Worm (Caenorhabditis elegans) whole organism, L2 larva: ENCODE data around the gene fbxa-167.

ENCODE experiments used
- C34F6.9 ChIP-seq: fragments of 150-350 bp; optimal IDR thresholded peaks from 2 replicates; lab custom pipeline; 2014; ENCODE audit warnings: missing biosample characterization, missing genetic modification characterization
- F13H6.1 ChIP-seq: sonication (generic microtip); optimal IDR thresholded peaks from 2 replicates; lab custom pipeline; 2016; ENCODE audit warnings: missing genetic modification characterization, missing compliant biosample characterization
- R02D3.7 ChIP-seq: fragments of 150-350 bp; optimal IDR thresholded peaks from 2 replicates; lab custom pipeline; 2014; ENCODE audit warnings: missing biosample characterization, missing genetic modification characterization
- Y55F3AM.14 ChIP-seq: fragments of 200-800 bp; sonication (Bioruptor generic); optimal IDR thresholded peaks from 2 replicates; lab custom pipeline; 2018; ENCODE audit warnings: mild to moderate bottlenecking, missing genetic modification characterization, missing compliant biosample characterization
- ZK546.5 ChIP-seq: sonication (generic microtip); optimal IDR thresholded peaks from 2 replicates; lab custom pipeline; 2017; ENCODE audit warnings: missing biosample characterization, missing genetic modification characterization
- alr-1 ChIP-seq: fragments of 150-350 bp; optimal IDR thresholded peaks from 2 replicates; lab custom pipeline; 2014; ENCODE audit warnings: missing biosample characterization, missing genetic modification characterization
- aly-2 ChIP-seq: fragments of 150-350 bp; optimal IDR thresholded peaks from 2 replicates; lab custom pipeline; 2014; ENCODE audit warnings: missing biosample characterization, missing genetic modification characterization
- blmp-1 ChIP-seq: sonication (generic microtip); optimal IDR thresholded peaks from 2 replicates; lab custom pipeline; 2017; ENCODE audit warnings: missing genetic modification characterization, mild to moderate bottlenecking, missing compliant biosample characterization, antibody characterized with exemption, moderate library complexity; ENCODE audit not compliant: insufficient read depth
- ceh-16 ChIP-seq: fragments of 150-350 bp; optimal IDR thresholded peaks from 2 replicates; lab custom pipeline; 2014; ENCODE audit warnings: missing biosample characterization, missing genetic modification characterization
- ceh-82 ChIP-seq: fragments of 150-350 bp; optimal IDR thresholded peaks from 2 replicates; lab custom pipeline; 2014; ENCODE audit warnings: missing biosample characterization, missing genetic modification characterization
- crh-2 ChIP-seq: sonication (generic microtip); optimal IDR thresholded peaks from 2 replicates; lab custom pipeline; 2017; ENCODE audit warnings: missing biosample characterization, missing genetic modification characterization
- egl-27 ChIP-seq: sonication (generic microtip); optimal IDR thresholded peaks from 3 replicates; lab custom pipeline; 2017; ENCODE audit warnings: missing biosample characterization, missing genetic modification reagents, missing genetic modification characterization
- elt-3 ChIP-seq: sonication (generic microtip); optimal IDR thresholded peaks from 2 replicates; lab custom pipeline; 2017; ENCODE audit warnings: missing biosample characterization, missing genetic modification characterization
- fos-1 ChIP-seq: fragments of 150-350 bp; optimal IDR thresholded peaks from 2 replicates; lab custom pipeline; 2014; ENCODE audit warnings: missing biosample characterization, missing genetic modification characterization
- gmeb-1 ChIP-seq: fragments of 150-350 bp; optimal IDR thresholded peaks from 2 replicates; lab custom pipeline; 2014; ENCODE audit warnings: missing biosample characterization, missing genetic modification characterization
- lin-11 ChIP-seq: fragments of 150-350 bp; sonication (generic microtip); optimal IDR thresholded peaks from 2 replicates; lab custom pipeline; 2014; ENCODE audit warnings: missing biosample characterization, missing genetic modification characterization, inconsistent platforms, mixed read lengths
- lin-13 ChIP-seq: fragments of 150-350 bp; optimal IDR thresholded peaks from 2 replicates; lab custom pipeline; 2014; ENCODE audit warnings: missing biosample characterization, missing genetic modification reagents, missing genetic modification characterization
- lin-39 ChIP-seq: fragments of 150-350 bp; optimal IDR thresholded peaks from 2 replicates; lab custom pipeline; 2014; ENCODE audit warnings: missing biosample characterization, missing genetic modification reagents, missing genetic modification characterization
- lsy-2 ChIP-seq, 2 experiments: fragments of 150-350 bp in 1 of 2; sonication (generic microtip) in 1 of 2; optimal IDR thresholded peaks; 2 replicates each; lab custom pipeline; 2014 to 2017; ENCODE audit warnings: missing biosample characterization in 2 of 2, missing genetic modification characterization in 2 of 2
- mab-5 ChIP-seq: fragments of 150-350 bp; optimal IDR thresholded peaks from 2 replicates; lab custom pipeline; 2014; ENCODE audit warnings: missing biosample characterization, missing genetic modification characterization
- mbf-1 ChIP-seq: sonication (generic microtip); optimal IDR thresholded peaks from 2 replicates; lab custom pipeline; 2017; ENCODE audit warnings: missing biosample characterization, missing genetic modification characterization
- mdl-1 ChIP-seq, 2 experiments: fragments of 150-350 bp in 1 of 2; sonication (generic microtip) in 1 of 2; optimal IDR thresholded peaks; 2 replicates each; lab custom pipeline; 2017; ENCODE audit warnings: missing biosample characterization in 2 of 2, missing genetic modification characterization in 2 of 2
- nhr-10 ChIP-seq: sonication (generic microtip); optimal IDR thresholded peaks from 2 replicates; lab custom pipeline; 2017; ENCODE audit warnings: missing biosample characterization, missing genetic modification characterization
- nhr-12 ChIP-seq: fragments of 150-350 bp; optimal IDR thresholded peaks from 2 replicates; lab custom pipeline; 2014; ENCODE audit warnings: missing biosample characterization, missing genetic modification characterization
- nhr-129 ChIP-seq: fragments of 150-350 bp; optimal IDR thresholded peaks from 2 replicates; lab custom pipeline; 2014; ENCODE audit warnings: missing biosample characterization, missing genetic modification characterization
- nhr-21 ChIP-seq: fragments of 150-350 bp; optimal IDR thresholded peaks from 2 replicates; lab custom pipeline; 2014; ENCODE audit warnings: missing biosample characterization, missing genetic modification characterization
- nhr-23 ChIP-seq: fragments of 150-350 bp; optimal IDR thresholded peaks from 2 replicates; lab custom pipeline; 2014; ENCODE audit warnings: missing biosample characterization, missing genetic modification reagents, missing genetic modification characterization
- nhr-25 ChIP-seq: fragments of 150-350 bp; sonication (generic microtip); optimal IDR thresholded peaks from 3 replicates; lab custom pipeline; 2014; ENCODE audit warnings: missing biosample characterization, missing genetic modification characterization
- nhr-77 ChIP-seq: fragments of 150-350 bp; optimal IDR thresholded peaks from 2 replicates; lab custom pipeline; 2014; ENCODE audit warnings: missing biosample characterization, missing genetic modification characterization
- sem-4 ChIP-seq: fragments of 150-350 bp; optimal IDR thresholded peaks from 2 replicates; lab custom pipeline; 2014; ENCODE audit warnings: missing biosample characterization, missing genetic modification reagents, missing genetic modification characterization
- skn-1 ChIP-seq: sonication (generic microtip); optimal IDR thresholded peaks from 2 replicates; lab custom pipeline; 2017; ENCODE audit warnings: missing biosample characterization, missing genetic modification characterization
- sma-3 ChIP-seq: sonication (generic microtip); optimal IDR thresholded peaks from 2 replicates; lab custom pipeline; 2016; ENCODE audit warnings: missing genetic modification reagents, missing genetic modification characterization, missing compliant biosample characterization
- sma-9 ChIP-seq, 2 experiments: fragments of 150-350 bp in 1 of 2; sonication (generic microtip) in 1 of 2; optimal IDR thresholded peaks; 2 replicates each; lab custom pipeline; 2014 to 2016; ENCODE audit warnings: missing genetic modification characterization in 2 of 2, mild to moderate bottlenecking in 1 of 2, missing biosample characterization in 1 of 2, missing compliant biosample characterization in 1 of 2, missing genetic modification reagents in 1 of 2, moderate library complexity in 1 of 2
- snpc-4 ChIP-seq: fragments of 150-350 bp; optimal IDR thresholded peaks from 2 replicates; lab custom pipeline; 2014; ENCODE audit warnings: missing biosample characterization, missing genetic modification characterization
- unc-39 ChIP-seq: fragments of 150-350 bp; optimal IDR thresholded peaks from 2 replicates; lab custom pipeline; 2014; ENCODE audit warnings: missing biosample characterization, missing genetic modification characterization
- unc-55 ChIP-seq: fragments of 150-350 bp; sonication (generic microtip); optimal IDR thresholded peaks from 3 replicates; lab custom pipeline; 2014; ENCODE audit warnings: missing biosample characterization, missing genetic modification reagents, missing genetic modification characterization
- unc-62 ChIP-seq: fragments of 150-350 bp; optimal IDR thresholded peaks from 2 replicates; lab custom pipeline; 2014; ENCODE audit warnings: missing biosample characterization, missing genetic modification reagents, missing genetic modification characterization
- zag-1 ChIP-seq: fragments of 150-350 bp; optimal IDR thresholded peaks from 2 replicates; lab custom pipeline; 2014; ENCODE audit warnings: missing biosample characterization, missing genetic modification characterization
- ztf-1 ChIP-seq: fragments of 200-800 bp; sonication (Bioruptor generic); conservative IDR thresholded peaks from 2 replicates; pipeline ENCODE4 v1.3.6; 2022; ENCODE audit warnings: missing genetic modification characterization, missing compliant biosample characterization
- ztf-11 ChIP-seq: sonication (generic microtip); optimal IDR thresholded peaks from 2 replicates; lab custom pipeline; 2017; ENCODE audit warnings: missing biosample characterization, missing genetic modification characterization

The fbxa-167 gene

DNA sequence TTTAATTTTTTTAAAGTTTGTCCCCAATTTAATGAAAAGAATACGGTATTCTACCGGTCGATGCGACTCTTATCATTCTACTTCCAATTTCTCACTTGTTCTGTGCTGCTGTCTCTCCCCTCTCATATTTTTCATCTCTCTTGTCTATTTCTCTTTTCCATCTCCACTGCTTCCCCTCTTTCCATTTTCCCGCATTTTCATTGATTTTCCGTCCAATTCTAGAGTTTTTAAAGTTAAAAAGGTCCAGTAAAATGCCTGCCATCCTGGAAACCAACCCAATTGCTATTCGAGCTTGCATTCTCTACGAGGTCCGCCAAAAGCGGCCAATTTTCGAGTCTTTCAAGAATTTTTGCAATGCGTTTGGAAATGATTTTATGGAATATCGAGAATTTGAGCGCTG lies at the start of gene fbxa-167:
Gene fbxa-167, plus strand, starts transcription at position 179 of the 400 bp plus-strand sequence.
- TF ChIP-seq ZK546.5 (tag; lab: Kevin White, UChicago) (no peak), unc-55 (peak; percentile 16), snpc-4 (tag; lab: Kevin White, UChicago) (no peak), nhr-129 (tag; lab: Kevin White, UChicago) (no peak), fos-1 (tag; lab: Kevin White, UChicago) (peak; percentile 4), nhr-25 (no peak)
- TF ChIP-seq, all 48 proteins: peak for 2

DNA sequence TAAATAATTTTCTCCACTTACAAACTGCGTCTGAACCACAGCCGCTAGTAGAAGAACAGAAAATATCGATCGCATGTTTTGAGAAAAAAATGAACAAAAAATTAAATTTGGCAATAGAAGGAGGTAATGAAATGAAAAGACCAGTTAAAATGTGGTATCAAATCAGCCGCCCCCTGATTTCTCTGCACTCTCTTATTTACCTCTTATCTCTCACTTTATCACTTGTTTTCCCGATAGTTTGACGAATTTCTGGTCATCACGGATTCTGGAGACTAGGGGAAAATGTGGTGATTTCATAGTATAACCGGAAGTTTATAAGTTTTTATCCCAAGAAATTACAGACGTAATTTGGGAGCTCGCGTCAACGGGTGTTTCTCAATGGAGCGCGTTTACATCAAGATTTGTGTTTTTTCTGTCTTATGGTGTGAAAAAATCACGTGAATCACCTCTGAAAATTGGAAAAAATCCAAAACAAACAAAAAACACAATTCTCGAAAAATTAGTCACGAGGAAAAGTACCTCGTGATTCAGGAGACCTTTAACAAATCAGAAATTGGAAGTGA lies 47.5 kb upstream of the fbxa-167 start, which contains the start of gene clec-146:
Gene clec-146, minus strand, starts transcription at position 116 of the 563 bp plus-strand sequence.
- TF ChIP-seq sma-3 (GFP tag; lab: Kevin White, UChicago) (peak; percentile 27), mab-5 (tag; lab: Kevin White, UChicago) (no peak), alr-1 (tag; lab: Kevin White, UChicago) (no peak)
- TF ChIP-seq, all 48 proteins: peak for 1

DNA sequence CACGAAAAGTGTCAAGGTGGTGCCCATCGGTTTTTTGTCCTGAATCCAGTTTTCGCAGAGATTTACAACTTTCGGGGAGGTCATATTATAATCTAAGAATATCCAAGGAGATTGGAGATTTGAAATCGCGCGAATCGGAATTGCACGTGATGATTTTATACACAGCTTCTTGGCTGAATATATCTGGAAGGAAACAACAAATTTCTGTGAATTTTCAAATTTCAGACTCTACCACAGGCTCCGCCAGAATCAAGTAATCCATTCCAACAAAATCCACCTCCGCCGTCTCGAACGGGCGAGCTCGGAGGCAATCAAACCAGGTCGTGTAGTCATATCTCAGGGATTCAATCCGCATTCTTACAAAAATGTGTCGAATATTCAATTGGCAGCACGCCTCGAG lies 46.0 kb upstream of the fbxa-167 start:
- TF ChIP-seq alr-1 (tag; lab: Kevin White, UChicago) (no peak), nhr-10 (no peak), lin-13 (no peak), gmeb-1 (no peak), snpc-4 (tag; lab: Kevin White, UChicago) (no peak), unc-62 (no peak), sma-3 (GFP tag; lab: Kevin White, UChicago) (no peak), lin-11 (tag; lab: Kevin White, UChicago) (no peak), skn-1 (tag; lab: Kevin White, UChicago) (no peak), ceh-16 (tag; lab: Kevin White, UChicago) (no peak)

DNA sequence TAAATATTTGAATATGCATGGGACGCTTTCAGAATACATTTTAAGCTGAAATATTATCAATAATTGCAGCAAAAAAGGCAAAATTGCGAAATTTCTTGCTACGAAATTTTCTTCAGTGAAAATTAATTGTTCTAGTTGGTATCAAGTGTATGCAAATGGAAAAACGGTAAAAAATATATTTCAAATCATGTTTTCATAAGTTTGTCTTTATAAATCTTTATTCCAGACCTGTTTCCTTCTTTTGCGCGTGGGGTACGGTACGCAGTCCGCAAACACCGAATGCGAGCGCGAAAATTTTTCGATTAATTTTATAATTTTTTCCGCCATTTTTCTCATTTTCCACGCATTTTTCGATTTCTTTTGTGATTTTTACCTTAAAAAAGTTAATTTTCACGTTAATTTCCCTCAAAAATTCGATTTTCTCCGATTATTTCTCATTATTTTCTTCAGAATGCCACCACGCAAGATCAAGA lies 44.7 kb upstream of the fbxa-167 start, which contains the start of the genes fbxc-23 and csc-1:
Gene fbxc-23, minus strand, starts transcription at position 51 of the 473 bp plus-strand sequence.
Gene csc-1, plus strand, starts transcription at position 451 of the 473 bp plus-strand sequence.
- TF ChIP-seq egl-27 (tag; lab: Kevin White, UChicago) (no peak), sem-4 (tag; lab: Kevin White, UChicago) (no peak), ceh-82 (tag; lab: Kevin White, UChicago) (no peak), ceh-16 (tag; lab: Kevin White, UChicago) (no peak), nhr-10 (no peak), snpc-4 (tag; lab: Kevin White, UChicago) (peak; percentile 62), nhr-77 (tag; lab: Kevin White, UChicago) (no peak), nhr-25 (peak; percentile 16), fos-1 (tag; lab: Kevin White, UChicago) (peak; percentile 2), gmeb-1 (peak; percentile 90), unc-55 (peak; percentile 60), unc-39 (tag; lab: Kevin White, UChicago) (no peak), R02D3.7 (tag; lab: Kevin White, UChicago) (no peak), zag-1 (tag; lab: Kevin White, UChicago) (no peak), nhr-129 (tag; lab: Kevin White, UChicago) (peak; percentile 4), F13H6.1 (tag; lab: Kevin White, UChicago) (peak; percentile 10), sma-9 (GFP tag; optimal IDR thresholded peaks at IDR 0.05; lab: Kevin White, UChicago) (no peak), sma-9 (tag; optimal IDR thresholded peaks at IDR 0.05; lab: Kevin White, UChicago) (no peak), C34F6.9 (tag; lab: Kevin White, UChicago) (peak; percentile 70), nhr-23 (no peak), nhr-21 (tag; lab: Kevin White, UChicago) (peak; percentile 15), lin-11 (tag; lab: Kevin White, UChicago) (peak; percentile 51), mab-5 (tag; lab: Kevin White, UChicago) (no peak), crh-2 (tag; lab: Kevin White, UChicago) (peak; percentile 31), elt-3 (no peak), ztf-11 (tag; lab: Kevin White, UChicago) (no peak), skn-1 (tag; lab: Kevin White, UChicago) (no peak), lin-13 (peak; percentile 49), lin-39 (tag; lab: Kevin White, UChicago) (no peak), mbf-1 (no peak), blmp-1 (tag; lab: Kevin White, UChicago) (no peak), Y55F3AM.14 (GFP tag; lab: Kevin White, UChicago) (no peak), lsy-2 (tag; optimal IDR thresholded peaks at IDR 0.05; lab: Kevin White, UChicago) (peak; percentile 91 to 98), ztf-1 (GFP tag; lab: Robert Waterston, UW) (no peak), unc-62 (no peak), ZK546.5 (tag; lab: Kevin White, UChicago) (no peak), mdl-1 (tag; optimal IDR thresholded peaks at IDR 0.05; lab: Kevin White, UChicago) (no peak), sma-3 (GFP tag; lab: Kevin White, UChicago) (peak; percentile 38), aly-2 (tag; lab: Kevin White, UChicago) (no peak), nhr-12 (tag; lab: Kevin White, UChicago) (no peak)
